Fruit fly (Drosophila melanogaster) whole organism, embryonic: Measurements from ENCODE around the gene CG10602.

Source experiments
- Atf-2 ChIP-seq: fragments of 200-800 bp; sonication (Bioruptor generic); optimal IDR thresholded peaks from 2 replicates; lab custom pipeline; 2016; ENCODE audit warnings: missing biosample characterization, missing genetic modification characterization
- CG10462 ChIP-seq: fragments of 200-800 bp; sonication (Bioruptor generic); optimal IDR thresholded peaks from 2 replicates; lab custom pipeline; 2016; ENCODE audit warnings: missing biosample characterization, missing genetic modification characterization
- CG11695 ChIP-seq: fragments of 200-800 bp; sonication (Bioruptor generic); IDR thresholded peaks from 3 replicates; pipeline ENCODE4 v1.3.6; 2022; ENCODE audit warnings: missing biosample characterization, missing genetic modification characterization
- CG12104 ChIP-seq: fragments of 200-800 bp; sonication (Bioruptor generic); optimal IDR thresholded peaks from 3 replicates; lab custom pipeline; 2016; ENCODE audit warnings: missing biosample characterization, missing genetic modification characterization
- CG12236 ChIP-seq: fragments of 200-800 bp; sonication (Bioruptor generic); optimal IDR thresholded peaks from 2 replicates; lab custom pipeline; 2016; ENCODE audit warnings: missing biosample characterization, missing genetic modification characterization
- CG13424 ChIP-seq: fragments of 200-800 bp; sonication (Bioruptor generic); optimal IDR thresholded peaks from 2 replicates; lab custom pipeline; 2019; ENCODE audit warnings: missing biosample characterization, mild to moderate bottlenecking, missing genetic modification characterization, moderate library complexity
- CG14050 ChIP-seq: fragments of 200-800 bp; sonication (Bioruptor generic); IDR thresholded peaks from 3 replicates; pipeline ENCODE4 v1.3.6; 2022; ENCODE audit warnings: missing biosample characterization, missing genetic modification characterization
- CG14667 ChIP-seq: fragments of 200-800 bp; sonication (Bioruptor generic); IDR thresholded peaks from 2 replicates; pipeline ENCODE4 v1.3.6; 2022; ENCODE audit warnings: missing biosample characterization, missing genetic modification characterization
- CG15011 ChIP-seq: fragments of 200-800 bp; sonication (Bioruptor generic); optimal IDR thresholded peaks from 3 replicates; lab custom pipeline; 2018; ENCODE audit warnings: missing biosample characterization, mild to moderate bottlenecking, missing genetic modification characterization
- CG15073 ChIP-seq: fragments of 200-800 bp; sonication (Bioruptor generic); optimal IDR thresholded peaks from 2 replicates; lab custom pipeline; 2016; ENCODE audit warnings: missing biosample characterization, missing genetic modification characterization
- CG15696 ChIP-seq: fragments of 200-800 bp; sonication (Bioruptor generic); optimal IDR thresholded peaks from 2 replicates; lab custom pipeline; 2019; ENCODE audit warnings: missing biosample characterization, mild to moderate bottlenecking, missing genetic modification characterization, moderate library complexity
- CG1647 ChIP-seq: fragments of 200-800 bp; sonication (Bioruptor generic); optimal IDR thresholded peaks from 3 replicates; lab custom pipeline; 2016; ENCODE audit warnings: missing biosample characterization, missing genetic modification characterization
- CG16815 ChIP-seq: fragments of 200-800 bp; sonication (Bioruptor generic); optimal IDR thresholded peaks from 3 replicates; lab custom pipeline; 2017; ENCODE audit warnings: missing biosample characterization, mild to moderate bottlenecking, missing genetic modification characterization
- CG17328 ChIP-seq: fragments of 200-800 bp; sonication (Bioruptor generic); IDR thresholded peaks from 2 replicates; pipeline ENCODE4 v1.3.6; 2022; ENCODE audit warnings: missing biosample characterization, missing genetic modification characterization
- CG17612 ChIP-seq: fragments of 200-800 bp; sonication (Bioruptor generic); IDR thresholded peaks from 2 replicates; pipeline ENCODE4 v1.3.6; 2022; ENCODE audit warnings: missing biosample characterization, missing genetic modification characterization
- CG18764 ChIP-seq: fragments of 200-800 bp; sonication (Bioruptor generic); optimal IDR thresholded peaks from 3 replicates; lab custom pipeline; 2016; ENCODE audit warnings: missing biosample characterization, missing genetic modification characterization
- CG31224 ChIP-seq: fragments of 200-800 bp; sonication (Bioruptor generic); IDR thresholded peaks from 2 replicates; pipeline ENCODE4 v1.3.6; 2022; ENCODE audit warnings: missing biosample characterization, missing genetic modification characterization
- CG31388 ChIP-seq: fragments of 200-800 bp; sonication (Bioruptor generic); optimal IDR thresholded peaks from 2 replicates; lab custom pipeline; 2016; ENCODE audit warnings: missing biosample characterization, missing genetic modification characterization
- CG32532 ChIP-seq: fragments of 200-800 bp; sonication (Bioruptor generic); IDR thresholded peaks from 2 replicates; pipeline ENCODE4 v1.3.6; 2022; ENCODE audit warnings: missing biosample characterization, missing genetic modification characterization
- CG6254 ChIP-seq: fragments of 200-800 bp; sonication (Bioruptor generic); optimal IDR thresholded peaks from 3 replicates; lab custom pipeline; 2017; ENCODE audit warnings: mild to moderate bottlenecking, missing biosample characterization, missing genetic modification reagents, missing genetic modification characterization
- CG7786 ChIP-seq: fragments of 200-800 bp; sonication (Bioruptor generic); optimal IDR thresholded peaks from 2 replicates; lab custom pipeline; 2016; ENCODE audit warnings: missing biosample characterization, missing genetic modification characterization
- CG7839 ChIP-seq: fragments of 200-800 bp; sonication (Bioruptor generic); optimal IDR thresholded peaks from 3 replicates; lab custom pipeline; 2018; ENCODE audit warnings: missing biosample characterization, mild to moderate bottlenecking, missing genetic modification characterization, moderate library complexity
- CG8388 ChIP-seq: fragments of 200-800 bp; sonication (Bioruptor generic); optimal IDR thresholded peaks from 2 replicates; lab custom pipeline; 2019; ENCODE audit warnings: missing biosample characterization, mild to moderate bottlenecking, missing genetic modification characterization, moderate library complexity
- CG8765 ChIP-seq: fragments of 200-800 bp; sonication (Bioruptor generic); IDR thresholded peaks from 2 replicates; pipeline ENCODE4 v1.3.6; 2022; ENCODE audit warnings: missing biosample characterization, missing genetic modification characterization
- CG9932 ChIP-seq: fragments of 200-800 bp; sonication (Bioruptor generic); IDR thresholded peaks from 2 replicates; pipeline ENCODE4 v1.3.6; 2022; ENCODE audit warnings: missing biosample characterization, missing genetic modification characterization
- Ets65A ChIP-seq: fragments of 200-800 bp; sonication (Bioruptor generic); peaks from one replicate; lab custom pipeline; 2016; ENCODE audit warnings: missing biosample characterization, missing genetic modification characterization
- Ets97D ChIP-seq: fragments of 200-800 bp; sonication (Bioruptor generic); optimal IDR thresholded peaks from 3 replicates; lab custom pipeline; 2016; ENCODE audit warnings: missing biosample characterization, missing genetic modification characterization
- Gug ChIP-seq: fragments of 200-800 bp; sonication (Bioruptor generic); IDR thresholded peaks from 4 replicates; pipeline ENCODE4 v1.3.6; 2022; ENCODE audit warnings: missing biosample characterization, missing genetic modification characterization
- Hmx ChIP-seq: fragments of 200-800 bp; sonication (Bioruptor generic); optimal IDR thresholded peaks from 2 replicates; lab custom pipeline; 2016; ENCODE audit warnings: missing biosample characterization, missing genetic modification characterization
- Hr39 ChIP-seq: fragments of >200 bp; optimal IDR thresholded peaks from 2 replicates; lab custom pipeline; 2017
- Kr ChIP-seq: fragments of 200-800 bp; sonication (Bioruptor generic); optimal IDR thresholded peaks from 2 replicates; lab custom pipeline; 2017; ENCODE audit warnings: missing biosample characterization, mild to moderate bottlenecking, missing genetic modification characterization
- Lhr ChIP-seq: fragments of 200-800 bp; sonication (Bioruptor generic); optimal IDR thresholded peaks from 3 replicates; lab custom pipeline; 2017; ENCODE audit warnings: mild to moderate bottlenecking, missing biosample characterization, missing genetic modification reagents, missing genetic modification characterization
- NFAT ChIP-seq: fragments of 200-800 bp; sonication (Bioruptor generic); IDR thresholded peaks from 2 replicates; pipeline ENCODE4 v1.3.6; 2022; ENCODE audit warnings: missing biosample characterization, missing genetic modification characterization
- Nf-YB ChIP-seq: fragments of 200-800 bp; sonication (Bioruptor generic); optimal IDR thresholded peaks from 3 replicates; lab custom pipeline; 2019; ENCODE audit warnings: missing biosample characterization, mild to moderate bottlenecking, missing genetic modification characterization, moderate library complexity
- Nf-YC ChIP-seq: fragments of 200-800 bp; optimal IDR thresholded peaks from 3 replicates; lab custom pipeline; 2019; ENCODE audit warnings: missing biosample characterization, mild to moderate bottlenecking, missing genetic modification characterization, moderate library complexity
- Rfx ChIP-seq: fragments of 200-800 bp; sonication (Bioruptor generic); IDR thresholded peaks from 2 replicates; pipeline ENCODE4 v1.3.6; 2022; ENCODE audit warnings: missing biosample characterization, missing genetic modification characterization
- Sox102F ChIP-seq: fragments of 200-800 bp; sonication (Bioruptor generic); optimal IDR thresholded peaks from 2 replicates; lab custom pipeline; 2018; ENCODE audit warnings: missing biosample characterization, mild to moderate bottlenecking, missing genetic modification characterization, moderate library complexity
- Spps ChIP-seq: fragments of 200-800 bp; sonication (Bioruptor generic); optimal IDR thresholded peaks from 2 replicates; lab custom pipeline; 2018; ENCODE audit warnings: missing biosample characterization, mild to moderate bottlenecking, missing genetic modification characterization
- Trl ChIP-seq, 3 experiments: fragments of >200 bp in 2 of 3; fragments of 200-800 bp in 1 of 3; sonication (Bioruptor generic) in 1 of 3; optimal IDR thresholded peaks; 2 replicates in 1 of 3; 3 replicates in 2 of 3; lab custom pipeline; 2016 to 2017; ENCODE audit warnings: missing biosample characterization in 1 of 3, missing genetic modification characterization in 1 of 3
- Xrp1 ChIP-seq: fragments of 200-800 bp; sonication (Bioruptor generic); IDR thresholded peaks from 2 replicates; pipeline ENCODE4 v1.3.6; 2022; ENCODE audit warnings: missing biosample characterization, missing genetic modification characterization
- al ChIP-seq: fragments of 200-800 bp; sonication (Bioruptor generic); IDR thresholded peaks from 2 replicates; pipeline ENCODE4 v1.3.6; 2022; ENCODE audit warnings: missing biosample characterization, missing genetic modification characterization
- bab2 ChIP-seq: fragments of 200-800 bp; sonication (Bioruptor generic); optimal IDR thresholded peaks from 2 replicates; lab custom pipeline; 2016; ENCODE audit warnings: missing biosample characterization, missing genetic modification characterization
- bowl ChIP-seq: fragments of 200-800 bp; sonication (Bioruptor generic); IDR thresholded peaks from 2 replicates; pipeline ENCODE4 v1.3.6; 2022; ENCODE audit warnings: missing biosample characterization, missing genetic modification characterization
- cad ChIP-seq: fragments of >200 bp; optimal IDR thresholded peaks from 2 replicates; lab custom pipeline; 2017; ENCODE audit warnings: missing biosample characterization, missing genetic modification characterization
- croc ChIP-seq: fragments of 200-800 bp; sonication (Bioruptor generic); conservative IDR thresholded peaks from 3 replicates; pipeline ENCODE4 v1.3.6; 2022; ENCODE audit warnings: missing biosample characterization, missing genetic modification characterization
- da ChIP-seq: fragments of 200-800 bp; sonication (Bioruptor generic); optimal IDR thresholded peaks from 2 replicates; lab custom pipeline; 2016; ENCODE audit warnings: missing biosample characterization, missing genetic modification characterization
- exex ChIP-seq: fragments of 200-800 bp; sonication (Bioruptor generic); optimal IDR thresholded peaks from 4 replicates; lab custom pipeline; 2018; ENCODE audit warnings: missing biosample characterization, mild to moderate bottlenecking, missing genetic modification characterization, moderate library complexity
- gro ChIP-seq: fragments of 200-800 bp; sonication (Bioruptor generic); optimal IDR thresholded peaks from 2 replicates; lab custom pipeline; 2016; ENCODE audit warnings: missing biosample characterization, missing genetic modification characterization
- jumu ChIP-seq: fragments of 200-800 bp; sonication (Bioruptor generic); optimal IDR thresholded peaks from 3 replicates; lab custom pipeline; 2016; ENCODE audit warnings: missing biosample characterization, missing genetic modification characterization
- ken ChIP-seq: fragments of 200-800 bp; sonication (Bioruptor generic); IDR thresholded peaks from 3 replicates; pipeline ENCODE4 v1.3.6; 2022; ENCODE audit warnings: missing biosample characterization, missing genetic modification characterization
- maf-S ChIP-seq: fragments of 200-800 bp; sonication (Bioruptor generic); optimal IDR thresholded peaks from 2 replicates; lab custom pipeline; 2016; ENCODE audit warnings: missing biosample characterization, missing genetic modification characterization
- mirr ChIP-seq: fragments of 200-800 bp; sonication (Bioruptor generic); optimal IDR thresholded peaks from 3 replicates; lab custom pipeline; 2018; ENCODE audit warnings: missing biosample characterization, mild to moderate bottlenecking, missing genetic modification characterization
- wek ChIP-seq: fragments of 200-800 bp; sonication (Bioruptor generic); optimal IDR thresholded peaks from 3 replicates; lab custom pipeline; 2018; ENCODE audit warnings: missing biosample characterization, mild to moderate bottlenecking, missing genetic modification characterization, moderate library complexity

Gene CG10602

DNA sequence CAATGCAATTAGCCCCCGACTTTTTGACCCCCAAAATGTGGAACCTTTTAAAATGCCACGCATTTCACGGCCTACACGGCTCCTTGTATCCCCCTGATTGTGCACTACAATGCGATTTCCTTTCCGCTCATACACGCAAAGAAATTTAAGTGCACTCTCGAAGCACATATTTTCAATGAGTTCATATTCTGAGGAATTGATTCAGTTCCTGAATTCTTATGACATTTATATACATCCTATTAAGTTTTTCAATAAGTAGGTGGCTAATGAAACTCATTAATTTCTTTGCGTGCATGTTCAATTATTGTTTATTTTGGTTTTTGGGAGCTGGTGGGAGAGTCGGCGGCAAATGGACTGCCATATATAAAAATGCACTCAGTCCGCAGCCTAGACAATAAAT is 40.2 kb upstream of the CG10602 start (continued):
- TF ChIP-seq CG6254 (GFP tag; lab: Kevin White, UChicago), result peak; percentile 72
- TF ChIP-seq Spps (tag; lab: Kevin White, UChicago), result peak; percentile 86
- no peak for TF ChIP-seq CG8765 (GFP tag; lab: Robert Waterston, UW)
- TF ChIP-seq bowl (GFP tag; lab: Robert Waterston, UW), result no peak
- peak; percentile 95 for TF ChIP-seq Ets65A (GFP tag; lab: Kevin White, UChicago)
- peak; percentile 59; the same call in 2 of the 4 replicates for TF ChIP-seq Gug
- TF ChIP-seq Nf-YB (GFP tag; lab: Kevin White, UChicago), result peak; percentile 61
- TF ChIP-seq exex (tag; lab: Kevin White, UChicago), result no peak
- TF ChIP-seq Atf-2, result peak; percentile 61
- no peak for TF ChIP-seq da
- no peak for TF ChIP-seq CG17612 (GFP tag; lab: Robert Waterston, UW)
- peak; percentile 70 for TF ChIP-seq CG16815
- TF ChIP-seq CG31224, result no peak
- TF ChIP-seq CG15073, result no peak
- TF ChIP-seq CG7839 (tag; lab: Kevin White, UChicago), result peak; percentile 73
- peak; percentile 53 for TF ChIP-seq CG15696 (tag; lab: Kevin White, UChicago)
- peak; percentile 86 for TF ChIP-seq CG17328 (GFP tag; lab: Robert Waterston, UW)
- no peak for TF ChIP-seq Ets97D (GFP tag; lab: Kevin White, UChicago)
- TF ChIP-seq jumu (GFP tag; lab: Kevin White, UChicago), result peak; percentile 72
- TF ChIP-seq mirr (GFP tag; lab: Kevin White, UChicago), result no peak
- no peak for TF ChIP-seq al
- peak; percentile 47; the same call in 1 of the 2 replicates for TF ChIP-seq CG14667 (GFP tag; lab: Robert Waterston, UW)
- TF ChIP-seq CG10462 (GFP tag; lab: Kevin White, UChicago), result peak; percentile 26
- no peak for TF ChIP-seq CG1647 (GFP tag; lab: Kevin White, UChicago)
- TF ChIP-seq bab2 (GFP tag; lab: Kevin White, UChicago), result peak; percentile 74
- TF ChIP-seq croc (GFP tag; lab: Robert Waterston, UW), result peak; percentile 77
- no peak for TF ChIP-seq Hmx
- TF ChIP-seq Hr39 (lab: Kevin White, UChicago), result no peak
- TF ChIP-seq CG14050 (GFP tag; lab: Robert Waterston, UW), result no peak
- TF ChIP-seq Sox102F (GFP tag; lab: Kevin White, UChicago), result peak; percentile 85
- TF ChIP-seq ken (GFP tag; lab: Robert Waterston, UW), result peak; percentile 60; the same call in 1 of the 3 replicates
- no peak for TF ChIP-seq Kr (GFP tag; lab: Kevin White, UChicago)
- peak; percentile 82 for TF ChIP-seq CG8388 (GFP tag; lab: Kevin White, UChicago)
- TF ChIP-seq CG31388 (GFP tag; lab: Kevin White, UChicago), result peak; percentile 8
- TF ChIP-seq CG13424 (tag; lab: Kevin White, UChicago), result peak; percentile 75
- no peak for TF ChIP-seq cad
- peak; percentile 56 for TF ChIP-seq Lhr (GFP tag; lab: Kevin White, UChicago)
- no peak for TF ChIP-seq CG11695 (GFP tag; lab: Robert Waterston, UW)
- peak; percentile 85 for TF ChIP-seq Xrp1
- TF ChIP-seq Trl (optimal IDR thresholded peaks at IDR 0.05; lab: Kevin White, UChicago), result no peak
- peak; percentile 50 for TF ChIP-seq Trl (GFP tag; optimal IDR thresholded peaks at IDR 0.05; lab: Kevin White, UChicago)
- no peak for TF ChIP-seq CG32532 (GFP tag; lab: Robert Waterston, UW)
- no peak for TF ChIP-seq NFAT
- no peak for TF ChIP-seq Rfx (GFP tag; lab: Robert Waterston, UW)
- TF ChIP-seq CG15011, result no peak
- no peak for TF ChIP-seq wek (GFP tag; lab: Kevin White, UChicago)
- no peak for TF ChIP-seq Nf-YC (tag; lab: Kevin White, UChicago)
- TF ChIP-seq maf-S (GFP tag; lab: Kevin White, UChicago), result no peak
- peak; percentile 16 for TF ChIP-seq CG12236 (GFP tag; lab: Kevin White, UChicago)
- TF ChIP-seq CG12104 (GFP tag; lab: Kevin White, UChicago), result peak; percentile 20
- peak; percentile 60 for TF ChIP-seq CG18764 (GFP tag; lab: Kevin White, UChicago)
- TF ChIP-seq CG9932 (GFP tag; lab: Robert Waterston, UW), result no peak
- peak; percentile 42 for TF ChIP-seq CG7786
- no peak for TF ChIP-seq gro (GFP tag; lab: Kevin White, UChicago)
